Worm (Caenorhabditis elegans) whole organism, young adult: Measurements from ENCODE around the gene Y53G8AM.8.
A peak's percentile ranks its signal among the peaks of the same experiment; 100 is the strongest.

ENCODE experiments used
- B0035.1 ChIP-seq: sonication (generic microtip); optimal IDR thresholded peaks from 2 replicates; lab custom pipeline; 2016; ENCODE audit warnings: missing genetic modification characterization, mild to moderate bottlenecking, missing compliant biosample characterization, missing genotype, missing genetic modification reagents
- B0336.3 ChIP-seq: fragments of 200-800 bp; sonication (Bioruptor generic); IDR thresholded peaks from 2 replicates; pipeline ENCODE4 v1.3.6; 2022; ENCODE audit warnings: missing genetic modification characterization, missing compliant biosample characterization
- C06A6.2 ChIP-seq: fragments of 200-800 bp; sonication (Bioruptor generic); conservative IDR thresholded peaks from 2 replicates; pipeline ENCODE4 v1.3.6; 2022; ENCODE audit warnings: missing genetic modification characterization, missing compliant biosample characterization
- F33H1.4 ChIP-seq: fragments of 200-800 bp; sonication (Bioruptor generic); IDR thresholded peaks from 2 replicates; pipeline ENCODE4 v1.3.6; 2022; ENCODE audit warnings: missing genetic modification reagents, missing genetic modification characterization, missing compliant biosample characterization
- F49E8.2 ChIP-seq: sonication (generic microtip); optimal IDR thresholded peaks from 3 replicates; lab custom pipeline; 2017; ENCODE audit warnings: missing genetic modification characterization, mild to moderate bottlenecking, missing compliant biosample characterization, antibody characterized with exemption, moderate library complexity; ENCODE audit not compliant: insufficient read depth
- K11D2.4 ChIP-seq: fragments of 200-800 bp; sonication (Bioruptor generic); IDR thresholded peaks from 2 replicates; pipeline ENCODE4 v1.3.6; 2022; ENCODE audit warnings: missing genetic modification reagents, missing genetic modification characterization, missing compliant biosample characterization
- K12H6.12 ChIP-seq: fragments of 200-800 bp; sonication (Bioruptor generic); optimal IDR thresholded peaks from 2 replicates; lab custom pipeline; 2018; ENCODE audit warnings: mild to moderate bottlenecking, missing genetic modification characterization, missing compliant biosample characterization
- Y53G8AR.9 ChIP-seq: fragments of 200-800 bp; sonication (Bioruptor generic); conservative IDR thresholded peaks from 2 replicates; pipeline ENCODE4 v1.3.6; 2022; ENCODE audit warnings: missing genetic modification reagents, missing genetic modification characterization, missing compliant biosample characterization
- ama-1 ChIP-seq, 3 experiments: fragments of 150-350 bp in 1 of 3; sonication (generic microtip) in 2 of 3; optimal IDR thresholded peaks; 2 replicates each; lab custom pipeline; 2014 to 2018; ENCODE audit warnings: missing biosample characterization in 2 of 3, missing genetic modification characterization in 2 of 3, missing genetic modification reagents in 2 of 3
- atf-7 ChIP-seq: sonication (generic microtip); optimal IDR thresholded peaks from 2 replicates; lab custom pipeline; 2017; ENCODE audit warnings: mild to moderate bottlenecking, missing genetic modification characterization, missing compliant biosample characterization
- attf-5 ChIP-seq: fragments of 200-800 bp; sonication (Bioruptor generic); optimal IDR thresholded peaks from 2 replicates; lab custom pipeline; 2018; ENCODE audit warnings: mild to moderate bottlenecking, missing genetic modification characterization, missing compliant biosample characterization
- cebp-1 ChIP-seq, 2 experiments: fragments of 200-800 bp in 1 of 2; sonication (Bioruptor generic) in 1 of 2; sonication (generic microtip) in 1 of 2; IDR thresholded peaks in 1 of 2; optimal IDR thresholded peaks in 1 of 2; 2 replicates each; pipeline versions ENCODE4 v1.3.6 to Lab custom; 2017 to 2022; ENCODE audit warnings: missing compliant biosample characterization in 2 of 2, missing genetic modification characterization in 2 of 2, mild to moderate bottlenecking in 1 of 2, missing genetic modification reagents in 1 of 2, moderate library complexity in 1 of 2
- ceh-58 ChIP-seq: fragments of 200-800 bp; sonication (Bioruptor generic); IDR thresholded peaks from 2 replicates; pipeline ENCODE4 v1.3.6; 2022; ENCODE audit warnings: missing genetic modification characterization, missing compliant biosample characterization
- efl-1 ChIP-seq: fragments of 150-350 bp; optimal IDR thresholded peaks from 2 replicates; lab custom pipeline; 2014; ENCODE audit warnings: missing biosample characterization, missing genetic modification reagents, missing genetic modification characterization
- egl-44 ChIP-seq: fragments of 200-800 bp; sonication (Bioruptor generic); IDR thresholded peaks from 2 replicates; pipeline ENCODE4 v1.3.6; 2022; ENCODE audit warnings: missing genetic modification reagents, missing genetic modification characterization, missing compliant biosample characterization
- egrh-3 ChIP-seq: fragments of 200-800 bp; sonication (Bioruptor generic); IDR thresholded peaks from 2 replicates; pipeline ENCODE4 v1.3.6; 2022; ENCODE audit warnings: missing genetic modification reagents, missing genetic modification characterization, missing compliant biosample characterization
- ekl-4 ChIP-seq: fragments of 200-800 bp; sonication (Bioruptor generic); IDR thresholded peaks from 2 replicates; pipeline ENCODE4 v1.3.6; 2022; ENCODE audit warnings: missing genetic modification reagents, missing genetic modification characterization, missing compliant biosample characterization
- ets-4 ChIP-seq: fragments of 200-800 bp; sonication (Bioruptor generic); optimal IDR thresholded peaks from 2 replicates; lab custom pipeline; 2018; ENCODE audit warnings: mild to moderate bottlenecking, missing genetic modification characterization, missing compliant biosample characterization
- gei-17 ChIP-seq: fragments of 200-800 bp; sonication (Bioruptor generic); optimal IDR thresholded peaks from 2 replicates; lab custom pipeline; 2018; ENCODE audit warnings: mild to moderate bottlenecking, missing genetic modification characterization, missing compliant biosample characterization
- hmg-1.2 ChIP-seq: fragments of 200-800 bp; sonication (Bioruptor generic); IDR thresholded peaks from 2 replicates; pipeline ENCODE4 v1.3.6; 2022; ENCODE audit warnings: missing genetic modification reagents, missing genetic modification characterization, missing compliant biosample characterization
- hmg-20 ChIP-seq: fragments of 200-800 bp; sonication (Bioruptor generic); IDR thresholded peaks from 2 replicates; pipeline ENCODE4 v1.3.6; 2022; ENCODE audit warnings: missing genetic modification reagents, missing genetic modification characterization, missing compliant biosample characterization
- lag-1 ChIP-seq: fragments of 200-800 bp; sonication (Bioruptor generic); IDR thresholded peaks from 2 replicates; pipeline ENCODE4 v1.3.6; 2022; ENCODE audit warnings: missing genetic modification reagents, missing genetic modification characterization, missing compliant biosample characterization
- lin-35 ChIP-seq, 3 experiments: fragments of 150-350 bp in 2 of 3; sonication (generic microtip) in 1 of 3; optimal IDR thresholded peaks; 2 replicates each; lab custom pipeline; 2014 to 2018; ENCODE audit warnings: missing biosample characterization in 3 of 3, missing genetic modification characterization in 3 of 3, missing genetic modification reagents in 3 of 3
- lin-40 ChIP-seq: sonication (generic microtip); optimal IDR thresholded peaks from 2 replicates; lab custom pipeline; 2016; ENCODE audit warnings: missing genetic modification characterization, mild to moderate bottlenecking, missing compliant biosample characterization, missing genotype, missing genetic modification reagents
- lin-54 ChIP-seq: fragments of 200-800 bp; sonication (Bioruptor generic); optimal IDR thresholded peaks from 2 replicates; lab custom pipeline; 2018; ENCODE audit warnings: mild to moderate bottlenecking, missing genetic modification characterization, missing compliant biosample characterization
- lsl-1 ChIP-seq: fragments of 200-800 bp; sonication (Bioruptor generic); optimal IDR thresholded peaks from 2 replicates; lab custom pipeline; 2018; ENCODE audit warnings: mild to moderate bottlenecking, missing genetic modification characterization, moderate library complexity, missing compliant biosample characterization
- madf-6 ChIP-seq: fragments of 200-800 bp; sonication (Bioruptor generic); IDR thresholded peaks from 2 replicates; pipeline ENCODE4 v1.3.6; 2022; ENCODE audit warnings: missing genetic modification reagents, missing genetic modification characterization, missing compliant biosample characterization
- madf-8 ChIP-seq: fragments of 200-800 bp; sonication (Bioruptor generic); conservative IDR thresholded peaks from 2 replicates; pipeline ENCODE4 v1.3.6; 2022; ENCODE audit warnings: missing genetic modification reagents, missing genetic modification characterization, missing compliant biosample characterization
- mcd-1 ChIP-seq: fragments of 200-800 bp; sonication (Bioruptor generic); IDR thresholded peaks from 2 replicates; pipeline ENCODE4 v1.3.6; 2022; ENCODE audit warnings: missing genetic modification reagents, missing genetic modification characterization, missing compliant biosample characterization
- nfya-2 ChIP-seq: fragments of 200-800 bp; sonication (Bioruptor generic); IDR thresholded peaks from 2 replicates; pipeline ENCODE4 v1.3.6; 2022; ENCODE audit warnings: missing genetic modification reagents, missing genetic modification characterization, missing compliant biosample characterization
- nhr-80 ChIP-seq: sonication (generic microtip); optimal IDR thresholded peaks from 2 replicates; lab custom pipeline; 2016; ENCODE audit warnings: missing genetic modification characterization, missing compliant biosample characterization
- rcor-1 ChIP-seq: fragments of 200-800 bp; sonication (Bioruptor generic); IDR thresholded peaks from 2 replicates; pipeline ENCODE4 v1.3.6; 2022; ENCODE audit warnings: missing genetic modification reagents, missing genetic modification characterization, missing compliant biosample characterization
- snpc-1.3 ChIP-seq: sonication (generic microtip); optimal IDR thresholded peaks from 2 replicates; lab custom pipeline; 2017; ENCODE audit warnings: missing genetic modification characterization, mild to moderate bottlenecking, missing compliant biosample characterization, antibody characterized with exemption, moderate library complexity, missing genotype, missing genetic modification reagents; ENCODE audit not compliant: insufficient read depth
- somi-1 ChIP-seq: fragments of 200-800 bp; sonication (Bioruptor generic); optimal IDR thresholded peaks from 2 replicates; lab custom pipeline; 2018; ENCODE audit warnings: mild to moderate bottlenecking, missing genetic modification characterization, missing compliant biosample characterization
- sptf-2 ChIP-seq: fragments of 200-800 bp; sonication (Bioruptor generic); optimal IDR thresholded peaks from 2 replicates; lab custom pipeline; 2018; ENCODE audit warnings: mild to moderate bottlenecking, missing genetic modification characterization, missing compliant biosample characterization
- tbp1 ChIP-seq: fragments of 200-800 bp; sonication (Bioruptor generic); optimal IDR thresholded peaks from 2 replicates; lab custom pipeline; 2018; ENCODE audit warnings: mild to moderate bottlenecking, missing genetic modification characterization, missing compliant biosample characterization
- tlf-1 ChIP-seq: fragments of 200-800 bp; sonication (Bioruptor generic); optimal IDR thresholded peaks from 2 replicates; lab custom pipeline; 2018; ENCODE audit warnings: mild to moderate bottlenecking, missing genetic modification characterization, missing compliant biosample characterization
- ztf-26 ChIP-seq: sonication (generic microtip); optimal IDR thresholded peaks from 2 replicates; lab custom pipeline; 2017; ENCODE audit warnings: missing genetic modification characterization, missing compliant biosample characterization
- ztf-6 ChIP-seq: fragments of 200-800 bp; sonication (Bioruptor generic); IDR thresholded peaks from 2 replicates; pipeline ENCODE4 v1.3.6; 2022; ENCODE audit warnings: missing genetic modification reagents, missing genetic modification characterization, missing compliant biosample characterization

Gene Y53G8AM.8

ce11 chrIII:3297151-3297550 is 18.6 kb upstream of the Y53G8AM.8 start, which contains the start of gene Y53G8AR.5 (continued):
- TF ChIP-seq snpc-1.3 (tag; lab: Kevin White, UChicago): no peak
- TF ChIP-seq, all 124 proteins: peak for 0

- peak; percentile 45; the same call in 1 of the 2 replicates for TF ChIP-seq madf-6 (GFP tag; lab: Robert Waterston, UW)
- TF ChIP-seq madf-8 (GFP tag; lab: Robert Waterston, UW): no peak
- TF ChIP-seq lsl-1 (GFP tag; lab: Kevin White, UChicago): peak; percentile 50
- TF ChIP-seq atf-7 (tag; lab: Kevin White, UChicago): no peak
- peak; percentile 35 for TF ChIP-seq efl-1 (GFP tag; lab: Kevin White, UChicago)
- peak; percentile 98 for TF ChIP-seq hmg-1.2 (GFP tag; lab: Robert Waterston, UW)
- no peak for TF ChIP-seq tbp1 (GFP tag; lab: Kevin White, UChicago)
- TF ChIP-seq lin-54 (GFP tag; lab: Kevin White, UChicago): peak; percentile 43
- TF ChIP-seq rcor-1: 0 out of 2 replicates have a peak, but pooled peaks have one; percentile 12
- TF ChIP-seq hmg-20 (GFP tag; lab: Robert Waterston, UW): no peak
- TF ChIP-seq F33H1.4 (GFP tag; lab: Robert Waterston, UW): peak; percentile 79
- TF ChIP-seq ztf-6 (GFP tag; lab: Robert Waterston, UW): no peak
Observed at ce11 chrIII:3294283-3294793, 15.8 kb upstream of the Y53G8AM.8 start, which contains the start of the genes Y53G8AR.8 and Y53G8AR.6. Gene Y53G8AR.8, minus strand, starts transcription at chrIII:3294330. Gene Y53G8AR.6, plus strand, starts transcription at chrIII:3294743.

ce11 chrIII:3281860-3282358 is 3.4 kb upstream of the Y53G8AM.8 start, which contains the start of gene mfsd-8:
Gene mfsd-8, plus strand, starts transcription at chrIII:3282308.
- TF ChIP-seq Y53G8AR.9 (GFP tag; lab: Robert Waterston, UW) (no peak), ets-4 (GFP tag; lab: Kevin White, UChicago) (peak; percentile 63), nhr-80 (peak; percentile 88)

- TF ChIP-seq mcd-1 (GFP tag; lab: Robert Waterston, UW): peak; percentile 56
- TF ChIP-seq hmg-20 (GFP tag; lab: Robert Waterston, UW): no peak
- no peak for TF ChIP-seq cebp-1 (GFP tag; IDR thresholded peaks at IDR 0.05; lab: Robert Waterston, UW)
- peak; percentile 69 for TF ChIP-seq cebp-1 (tag; optimal IDR thresholded peaks at IDR 0.05; lab: Kevin White, UChicago)
- peak; percentile 80 for TF ChIP-seq K11D2.4 (GFP tag; lab: Robert Waterston, UW)
- 0 out of 2 replicates have a peak, but pooled peaks have one; percentile 59 for TF ChIP-seq ekl-4 (GFP tag; lab: Robert Waterston, UW)
- TF ChIP-seq lag-1 (GFP tag; lab: Robert Waterston, UW): no peak
- TF ChIP-seq tbp1 (GFP tag; lab: Kevin White, UChicago): peak; percentile 43
- TF ChIP-seq somi-1: peak; percentile 84
- peak; percentile 6 for TF ChIP-seq gei-17 (GFP tag; lab: Kevin White, UChicago)
- peak; percentile 53 for TF ChIP-seq egrh-3 (GFP tag; lab: Robert Waterston, UW)
- TF ChIP-seq B0336.3 (GFP tag; lab: Robert Waterston, UW): peak; percentile 46; the same call in 1 of the 2 replicates
- TF ChIP-seq K12H6.12: peak; percentile 34
- no peak for TF ChIP-seq egl-44
- peak in 1 of 3 experiments; percentile 56 for TF ChIP-seq lin-35 (GFP tag; optimal IDR thresholded peaks at IDR 0.05; lab: Kevin White, UChicago)
- TF ChIP-seq attf-5 (GFP tag; lab: Kevin White, UChicago): peak; percentile 62
- peak; percentile 0 for TF ChIP-seq tlf-1 (GFP tag; lab: Kevin White, UChicago)
- peak; percentile 98 for TF ChIP-seq hmg-1.2 (GFP tag; lab: Robert Waterston, UW)
- peak; percentile 88 for TF ChIP-seq lin-40 (tag; lab: Kevin White, UChicago)
- TF ChIP-seq ztf-26 (tag; lab: Kevin White, UChicago): peak; percentile 91
- TF ChIP-seq F49E8.2 (tag; lab: Kevin White, UChicago): no peak
- no peak for TF ChIP-seq ceh-58 (GFP tag; lab: Robert Waterston, UW)
- peak; percentile 77 for TF ChIP-seq C06A6.2 (GFP tag; lab: Robert Waterston, UW)
- TF ChIP-seq nhr-80: peak; percentile 14
- no peak for TF ChIP-seq B0035.1
- no peak for TF ChIP-seq nfya-2 (GFP tag; lab: Robert Waterston, UW)
- peak; percentile 50 for TF ChIP-seq lin-54 (GFP tag; lab: Kevin White, UChicago)
- TF ChIP-seq ama-1 (optimal IDR thresholded peaks at IDR 0.05; lab: Kevin White, UChicago): no peak
- TF ChIP-seq ama-1 (GFP tag; optimal IDR thresholded peaks at IDR 0.05; lab: Kevin White, UChicago): no peak
- no peak for TF ChIP-seq sptf-2
Observed at ce11 chrIII:3279304-3279703, 794 bp upstream of the Y53G8AM.8 start.
